Fruit fly (Drosophila melanogaster) whole organism, embryonic: ENCODE results near the gene CG13077.

Experiments
- Adf1 ChIP-seq: fragments of 200-800 bp; sonication (Bioruptor generic); IDR thresholded peaks from 2 replicates; pipeline ENCODE4 v1.3.6; 2022; ENCODE audit warnings: missing biosample characterization, missing genetic modification characterization
- Atf-2 ChIP-seq: fragments of 200-800 bp; sonication (Bioruptor generic); optimal IDR thresholded peaks from 2 replicates; lab custom pipeline; 2016; ENCODE audit warnings: missing biosample characterization, missing genetic modification characterization
- B-H1 ChIP-seq: fragments of 200-800 bp; sonication (Bioruptor generic); IDR thresholded peaks from 3 replicates; pipeline ENCODE4 v1.3.6; 2022; ENCODE audit warnings: missing biosample characterization, missing genetic modification characterization
- CG10274 ChIP-seq: fragments of 200-800 bp; sonication (Bioruptor generic); optimal IDR thresholded peaks from 3 replicates; lab custom pipeline; 2017; ENCODE audit warnings: missing biosample characterization, mild to moderate bottlenecking, missing genetic modification characterization
- CG11456 ChIP-seq: fragments of 200-800 bp; sonication (Bioruptor generic); IDR thresholded peaks from 3 replicates; pipeline ENCODE4 v1.3.6; 2022; ENCODE audit warnings: missing biosample characterization, missing genetic modification characterization
- CG11723 ChIP-seq: fragments of 200-800 bp; sonication (Bioruptor generic); optimal IDR thresholded peaks from 2 replicates; lab custom pipeline; 2017; ENCODE audit warnings: missing biosample characterization, mild to moderate bottlenecking, missing genetic modification characterization
- CG12659 ChIP-seq: fragments of 200-800 bp; sonication (Bioruptor generic); optimal IDR thresholded peaks from 3 replicates; lab custom pipeline; 2017; ENCODE audit warnings: mild to moderate bottlenecking, missing biosample characterization, missing genetic modification reagents, missing genetic modification characterization
- CG14014 ChIP-seq: fragments of 200-800 bp; sonication (Bioruptor generic); IDR thresholded peaks from 2 replicates; pipeline ENCODE4 v1.3.6; 2022; ENCODE audit warnings: missing biosample characterization, missing genetic modification characterization
- CG14441 ChIP-seq: fragments of 200-800 bp; sonication (Bioruptor generic); IDR thresholded peaks from 2 replicates; pipeline ENCODE4 v1.3.6; 2022; ENCODE audit warnings: missing biosample characterization, missing genetic modification characterization
- CG15269 ChIP-seq: fragments of 200-800 bp; sonication (Bioruptor generic); optimal IDR thresholded peaks from 2 replicates; lab custom pipeline; 2018; ENCODE audit warnings: missing biosample characterization, mild to moderate bottlenecking, missing genetic modification characterization, moderate library complexity
- CG15514 ChIP-seq: fragments of 200-800 bp; sonication (Bioruptor generic); optimal IDR thresholded peaks from 3 replicates; lab custom pipeline; 2017; ENCODE audit warnings: missing biosample characterization, missing genetic modification characterization, mild to moderate bottlenecking, moderate library complexity, missing genetic modification reagents
- CG17186 ChIP-seq: fragments of 200-800 bp; sonication (Bioruptor generic); optimal IDR thresholded peaks from 3 replicates; lab custom pipeline; 2017; ENCODE audit warnings: missing biosample characterization, missing genetic modification reagents, missing genetic modification characterization
- CG17612 ChIP-seq: fragments of 200-800 bp; sonication (Bioruptor generic); IDR thresholded peaks from 2 replicates; pipeline ENCODE4 v1.3.6; 2022; ENCODE audit warnings: missing biosample characterization, missing genetic modification characterization
- CG18262 ChIP-seq: fragments of 200-800 bp; optimal IDR thresholded peaks from 3 replicates; lab custom pipeline; 2019; ENCODE audit warnings: missing biosample characterization, mild to moderate bottlenecking, missing genetic modification characterization, moderate library complexity
- CG2712 ChIP-seq: fragments of 200-800 bp; optimal IDR thresholded peaks from 3 replicates; lab custom pipeline; 2019; ENCODE audit warnings: missing biosample characterization, mild to moderate bottlenecking, missing genetic modification characterization, moderate library complexity
- CG3407 ChIP-seq: fragments of 200-800 bp; sonication (Bioruptor generic); optimal IDR thresholded peaks from 2 replicates; lab custom pipeline; 2018; ENCODE audit warnings: missing biosample characterization, mild to moderate bottlenecking, missing genetic modification characterization
- CG4617 ChIP-seq: fragments of 200-800 bp; sonication (Bioruptor generic); optimal IDR thresholded peaks from 3 replicates; lab custom pipeline; 2016; ENCODE audit warnings: missing biosample characterization, missing genetic modification characterization, borderline replicate concordance
- CG8089 ChIP-seq: fragments of 200-800 bp; sonication (Bioruptor generic); optimal IDR thresholded peaks from 3 replicates; lab custom pipeline; 2016; ENCODE audit warnings: missing biosample characterization, missing genetic modification characterization
- CG9727 ChIP-seq: fragments of 200-800 bp; sonication (Bioruptor generic); optimal IDR thresholded peaks from 3 replicates; lab custom pipeline; 2017; ENCODE audit warnings: missing biosample characterization, mild to moderate bottlenecking, missing genetic modification characterization
- Dad ChIP-seq: fragments of 200-800 bp; sonication (Bioruptor generic); optimal IDR thresholded peaks from 3 replicates; lab custom pipeline; 2016; ENCODE audit warnings: missing biosample characterization, missing genetic modification characterization
- Deaf1 ChIP-seq: fragments of 200-800 bp; optimal IDR thresholded peaks from 3 replicates; lab custom pipeline; 2019; ENCODE audit warnings: missing biosample characterization, mild to moderate bottlenecking, missing genetic modification characterization, moderate library complexity
- Dip3 ChIP-seq: fragments of 200-800 bp; sonication (Bioruptor generic); optimal IDR thresholded peaks from 3 replicates; lab custom pipeline; 2016; ENCODE audit warnings: missing biosample characterization, missing genetic modification characterization
- Hmx ChIP-seq: fragments of 200-800 bp; sonication (Bioruptor generic); optimal IDR thresholded peaks from 2 replicates; lab custom pipeline; 2016; ENCODE audit warnings: missing biosample characterization, missing genetic modification characterization
- Kr ChIP-seq: fragments of 200-800 bp; sonication (Bioruptor generic); optimal IDR thresholded peaks from 2 replicates; lab custom pipeline; 2017; ENCODE audit warnings: missing biosample characterization, mild to moderate bottlenecking, missing genetic modification characterization
- Lpt ChIP-seq: fragments of >200 bp; optimal IDR thresholded peaks from 2 replicates; lab custom pipeline; 2018; ENCODE audit warnings: missing biosample characterization, missing genetic modification characterization
- Mad ChIP-seq: fragments of 200-800 bp; sonication (Bioruptor generic); optimal IDR thresholded peaks from 2 replicates; lab custom pipeline; 2016; ENCODE audit warnings: missing biosample characterization, missing genetic modification characterization
- Nf-YA ChIP-seq: fragments of 200-800 bp; sonication (Bioruptor generic); IDR thresholded peaks from 2 replicates; pipeline ENCODE4 v1.3.6; 2022; ENCODE audit warnings: missing biosample characterization, missing genetic modification characterization
- Nf-YB ChIP-seq: fragments of 200-800 bp; sonication (Bioruptor generic); optimal IDR thresholded peaks from 3 replicates; lab custom pipeline; 2019; ENCODE audit warnings: missing biosample characterization, mild to moderate bottlenecking, missing genetic modification characterization, moderate library complexity
- Pdp1 ChIP-seq, 2 experiments: fragments of 200-800 bp; sonication (Bioruptor generic); optimal IDR thresholded peaks; 3 replicates each; lab custom pipeline; 2016; ENCODE audit warnings: missing biosample characterization in 2 of 2, missing genetic modification characterization in 2 of 2, mild to moderate bottlenecking in 1 of 2, moderate library complexity in 1 of 2
- Poxn ChIP-seq: fragments of 200-800 bp; sonication (Bioruptor generic); IDR thresholded peaks from 2 replicates; pipeline ENCODE4 v1.3.6; 2022; ENCODE audit warnings: missing biosample characterization, missing genetic modification characterization
- TFAM ChIP-seq: fragments of 200-800 bp; sonication (Bioruptor generic); optimal IDR thresholded peaks from 2 replicates; lab custom pipeline; 2017; ENCODE audit warnings: missing biosample characterization, missing genetic modification characterization, inconsistent platforms
- aop ChIP-seq: fragments of 200-800 bp; sonication (Bioruptor generic); IDR thresholded peaks from 2 replicates; pipeline ENCODE4 v1.3.6; 2022; ENCODE audit warnings: missing biosample characterization, missing genetic modification characterization
- az2 ChIP-seq: fragments of 200-800 bp; sonication (Bioruptor generic); optimal IDR thresholded peaks from 3 replicates; lab custom pipeline; 2016; ENCODE audit warnings: missing biosample characterization, missing genetic modification characterization
- chn ChIP-seq: fragments of 200-800 bp; sonication (Bioruptor generic); optimal IDR thresholded peaks from 2 replicates; lab custom pipeline; 2016; ENCODE audit warnings: missing biosample characterization, missing genetic modification characterization
- dmrt11E ChIP-seq: fragments of 200-800 bp; sonication (Bioruptor generic); optimal IDR thresholded peaks from 3 replicates; lab custom pipeline; 2018; ENCODE audit warnings: missing biosample characterization, mild to moderate bottlenecking, missing genetic modification characterization, moderate library complexity
- ems ChIP-seq: fragments of 200-800 bp; sonication (Bioruptor generic); optimal IDR thresholded peaks from 3 replicates; lab custom pipeline; 2016; ENCODE audit warnings: missing biosample characterization, missing genetic modification characterization
- esg ChIP-seq: fragments of 200-800 bp; sonication (Bioruptor generic); conservative IDR thresholded peaks from 2 replicates; pipeline ENCODE4 v1.3.6; 2022; ENCODE audit warnings: missing biosample characterization, missing genetic modification characterization
- eyg ChIP-seq: fragments of 200-800 bp; sonication (Bioruptor generic); optimal IDR thresholded peaks from 3 replicates; lab custom pipeline; 2016; ENCODE audit warnings: missing biosample characterization, missing genetic modification characterization
- grn ChIP-seq: fragments of 200-800 bp; sonication (Bioruptor generic); optimal IDR thresholded peaks from 3 replicates; lab custom pipeline; 2017; ENCODE audit warnings: missing biosample characterization, missing genetic modification characterization
- gt ChIP-seq: fragments of 200-800 bp; sonication (Bioruptor generic); IDR thresholded peaks from 2 replicates; pipeline ENCODE4 v1.3.6; 2022; ENCODE audit warnings: missing biosample characterization, missing genetic modification characterization
- kay ChIP-seq: fragments of 200-800 bp; sonication (Bioruptor generic); optimal IDR thresholded peaks from 2 replicates; lab custom pipeline; 2016; ENCODE audit warnings: missing biosample characterization, missing genetic modification characterization
- kni ChIP-seq: fragments of 200-800 bp; sonication (Bioruptor generic); optimal IDR thresholded peaks from 3 replicates; lab custom pipeline; 2017; ENCODE audit warnings: mild to moderate bottlenecking, missing biosample characterization, missing genetic modification reagents, missing genetic modification characterization
- nmo ChIP-seq: fragments of 200-800 bp; sonication (Bioruptor generic); optimal IDR thresholded peaks from 2 replicates; lab custom pipeline; 2018; ENCODE audit warnings: missing biosample characterization, mild to moderate bottlenecking, missing genetic modification characterization, moderate library complexity
- pros ChIP-seq: fragments of 200-800 bp; sonication (Bioruptor generic); optimal IDR thresholded peaks from 3 replicates; lab custom pipeline; 2019; ENCODE audit warnings: missing biosample characterization, mild to moderate bottlenecking, missing genetic modification characterization, moderate library complexity
- sob ChIP-seq: fragments of 200-800 bp; sonication (Bioruptor generic); IDR thresholded peaks from 2 replicates; pipeline ENCODE4 v1.3.6; 2022; ENCODE audit warnings: missing biosample characterization, missing genetic modification characterization
- tio ChIP-seq: fragments of 200-800 bp; sonication (Bioruptor generic); optimal IDR thresholded peaks from 2 replicates; lab custom pipeline; 2017; ENCODE audit warnings: missing biosample characterization, missing genetic modification characterization, inconsistent platforms
- trh ChIP-seq: fragments of 200-800 bp; sonication (Bioruptor generic); optimal IDR thresholded peaks from 2 replicates; lab custom pipeline; 2016; ENCODE audit warnings: missing biosample characterization, missing genetic modification characterization
- tx ChIP-seq: fragments of 200-800 bp; sonication (Bioruptor generic); optimal IDR thresholded peaks from 2 replicates; lab custom pipeline; 2016; ENCODE audit warnings: missing biosample characterization, missing genetic modification characterization
- unc-4 ChIP-seq: fragments of 200-800 bp; sonication (Bioruptor generic); IDR thresholded peaks from 2 replicates; pipeline ENCODE4 v1.3.6; 2022; ENCODE audit warnings: missing biosample characterization, missing genetic modification characterization; ENCODE audit not compliant: partially characterized antibody
- vfl ChIP-seq: fragments of 200-800 bp; sonication (Bioruptor generic); optimal IDR thresholded peaks from 2 replicates; lab custom pipeline; 2016; ENCODE audit warnings: missing biosample characterization, missing genetic modification characterization
- zf30C ChIP-seq: fragments of 200-800 bp; sonication (Bioruptor generic); optimal IDR thresholded peaks from 3 replicates; lab custom pipeline; 2018; ENCODE audit warnings: missing biosample characterization, mild to moderate bottlenecking, missing genetic modification characterization

Gene CG13077

dm6 chr2L:19528308-19528707, 37.4 kb upstream of the CG13077 start (continued):
- peak; percentile 90 for TF ChIP-seq CG17612 (GFP tag; lab: Robert Waterston, UW)
- TF ChIP-seq aop (GFP tag; lab: Robert Waterston, UW): no peak; the same call in 1 of the 2 replicates
- no peak for TF ChIP-seq Kr (GFP tag; lab: Kevin White, UChicago)
- TF ChIP-seq CG4617 (GFP tag; lab: Kevin White, UChicago): peak; percentile 67
- TF ChIP-seq CG10274: peak; percentile 86
- TF ChIP-seq CG2712 (tag; lab: Kevin White, UChicago): peak; percentile 91
- TF ChIP-seq B-H1 (GFP tag; lab: Robert Waterston, UW): peak; percentile 93
- TF ChIP-seq CG15269 (tag; lab: Kevin White, UChicago): peak; percentile 98
- peak; percentile 84 for TF ChIP-seq Mad
- no peak for TF ChIP-seq kni (GFP tag; lab: Kevin White, UChicago)
- TF ChIP-seq CG9727: peak; percentile 95
- TF ChIP-seq vfl (GFP tag; lab: Kevin White, UChicago): peak; percentile 95
- TF ChIP-seq Lpt (GFP tag; lab: Kevin White, UChicago): no peak
- TF ChIP-seq trh (GFP tag; lab: Kevin White, UChicago): peak; percentile 77
- TF ChIP-seq kay: peak; percentile 94
- TF ChIP-seq Nf-YB (GFP tag; lab: Kevin White, UChicago): peak; percentile 82
- TF ChIP-seq grn (GFP tag; lab: Kevin White, UChicago): peak; percentile 35
- TF ChIP-seq Hmx (GFP tag; lab: Kevin White, UChicago): peak; percentile 90
- TF ChIP-seq Nf-YA (GFP tag; lab: Robert Waterston, UW): peak; percentile 87
- TF ChIP-seq esg (GFP tag; lab: Robert Waterston, UW): peak; percentile 93
- peak; percentile 98 for TF ChIP-seq CG14014
- TF ChIP-seq Atf-2 (GFP tag; lab: Kevin White, UChicago): peak; percentile 88
- TF ChIP-seq TFAM (GFP tag; lab: Kevin White, UChicago): peak; percentile 51
- TF ChIP-seq pros (GFP tag; lab: Kevin White, UChicago): no peak
- TF ChIP-seq Poxn (GFP tag; lab: Robert Waterston, UW): peak; percentile 96
- TF ChIP-seq CG11723 (GFP tag; lab: Kevin White, UChicago): peak; percentile 87
- TF ChIP-seq dmrt11E (tag; lab: Kevin White, UChicago): peak; percentile 64
- TF ChIP-seq nmo: peak; percentile 91
- TF ChIP-seq zf30C: no peak
- peak; percentile 77 for TF ChIP-seq CG8089 (GFP tag; lab: Kevin White, UChicago)
- TF ChIP-seq CG3407 (GFP tag; lab: Kevin White, UChicago): peak; percentile 69
- peak; percentile 83 for TF ChIP-seq CG18262 (tag; lab: Kevin White, UChicago)
- TF ChIP-seq tx (GFP tag; lab: Kevin White, UChicago): peak; percentile 93
- no peak for TF ChIP-seq tio (GFP tag; lab: Kevin White, UChicago)
- peak; percentile 98 for TF ChIP-seq CG11456 (GFP tag; lab: Robert Waterston, UW)
- peak; percentile 98 for TF ChIP-seq sob (GFP tag; lab: Robert Waterston, UW)
- TF ChIP-seq gt (GFP tag; lab: Robert Waterston, UW): peak; percentile 65
- TF ChIP-seq eyg (GFP tag; lab: Kevin White, UChicago): peak; percentile 93
- peak; percentile 88 for TF ChIP-seq az2 (GFP tag; lab: Kevin White, UChicago)
- peak; percentile 94 for TF ChIP-seq CG15514 (GFP tag; lab: Kevin White, UChicago)
- TF ChIP-seq Deaf1: peak; percentile 85
- 0 out of 2 replicates have a peak, but pooled peaks have one; percentile 29 for TF ChIP-seq unc-4 (GFP tag; lab: Robert Waterston, UW)
- TF ChIP-seq ems: peak; percentile 96
- TF ChIP-seq CG14441 (GFP tag; lab: Robert Waterston, UW): peak; percentile 97
- TF ChIP-seq chn: peak; percentile 89
- TF ChIP-seq Adf1: peak; percentile 90
- peak; percentile 98 for TF ChIP-seq Dip3 (GFP tag; lab: Kevin White, UChicago)
- TF ChIP-seq Dad (GFP tag; lab: Kevin White, UChicago): peak; percentile 86
- TF ChIP-seq CG12659: peak; percentile 97
- TF ChIP-seq Pdp1 (GFP tag; optimal IDR thresholded peaks at IDR 0.05; lab: Kevin White, UChicago): peak; percentile 91 to 93
- TF ChIP-seq CG17186 (GFP tag; lab: Kevin White, UChicago): no peak
